Fruit fly (Drosophila melanogaster) whole organism, pupa: ENCODE results near the gene CG2157.

Experiments used
- CG13204 ChIP-seq: fragments of 200-800 bp; sonication (Bioruptor generic); optimal IDR thresholded peaks from 2 replicates; lab custom pipeline; 2018; ENCODE audit warnings: missing biosample characterization, mild to moderate bottlenecking, missing genetic modification characterization, moderate library complexity
- CG15710 ChIP-seq: fragments of 200-800 bp; sonication (Bioruptor generic); optimal IDR thresholded peaks from 2 replicates; lab custom pipeline; 2018; ENCODE audit warnings: missing biosample characterization, mild to moderate bottlenecking, missing genetic modification characterization, moderate library complexity
- CG32121 ChIP-seq: fragments of 200-800 bp; sonication (Bioruptor generic); IDR thresholded peaks from 2 replicates; pipeline ENCODE4 v1.3.6; 2022; ENCODE audit warnings: missing biosample characterization, missing genetic modification characterization
- CG34367 ChIP-seq: fragments of 200-800 bp; sonication (Bioruptor generic); optimal IDR thresholded peaks from 2 replicates; lab custom pipeline; 2018; ENCODE audit warnings: missing biosample characterization, mild to moderate bottlenecking, missing genetic modification characterization
- CG8159 ChIP-seq: fragments of 200-800 bp; sonication (Bioruptor generic); optimal IDR thresholded peaks from 3 replicates; lab custom pipeline; 2018; ENCODE audit warnings: missing biosample characterization, mild to moderate bottlenecking, missing genetic modification characterization, moderate library complexity
- EcR ChIP-seq: fragments of 200-800 bp; sonication (Bioruptor generic); optimal IDR thresholded peaks from 3 replicates; lab custom pipeline; 2019; ENCODE audit warnings: missing biosample characterization, missing genetic modification characterization, mild to moderate bottlenecking, moderate library complexity, missing genetic modification reagents
- fd96Ca ChIP-seq: fragments of 200-800 bp; sonication (Bioruptor generic); IDR thresholded peaks from 3 replicates; pipeline ENCODE4 v1.3.6; 2022; ENCODE audit warnings: missing biosample characterization, missing genetic modification characterization
- gl ChIP-seq: fragments of 200-800 bp; sonication (Bioruptor generic); optimal IDR thresholded peaks from 2 replicates; lab custom pipeline; 2018; ENCODE audit warnings: missing biosample characterization, mild to moderate bottlenecking, missing genetic modification characterization
- rn ChIP-seq: fragments of 200-800 bp; sonication (Bioruptor generic); IDR thresholded peaks from 2 replicates; pipeline ENCODE4 v1.3.6; 2022; ENCODE audit warnings: missing biosample characterization, missing genetic modification characterization

DNA sequence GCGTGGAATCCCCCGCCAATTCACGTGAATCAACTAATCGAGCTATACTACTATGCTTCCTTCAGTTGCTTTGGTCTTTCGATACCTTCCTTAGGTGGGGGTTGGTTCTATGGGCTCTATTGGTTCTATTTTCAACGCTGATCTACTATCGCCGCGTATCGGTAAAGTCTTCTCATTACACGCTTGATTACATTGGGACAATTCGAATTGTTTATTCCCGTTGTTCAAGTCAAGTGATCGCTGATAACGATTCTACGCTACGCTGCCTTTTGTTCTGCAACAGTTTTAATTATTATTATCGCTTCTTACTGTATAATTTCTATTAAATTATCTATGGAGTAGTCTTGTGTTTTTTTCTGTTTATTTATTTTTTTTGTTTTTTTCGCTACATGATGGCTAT is 18.6 kb downstream of the CG2157 start:
- TF ChIP-seq gl, result no peak
- no peak for TF ChIP-seq CG15710 (tag; lab: Kevin White, UChicago)
- TF ChIP-seq CG8159 (tag; lab: Kevin White, UChicago), result no peak
- TF ChIP-seq CG34367 (tag; lab: Kevin White, UChicago), result no peak
- TF ChIP-seq CG13204 (GFP tag; lab: Kevin White, UChicago), result no peak
- no peak for TF ChIP-seq fd96Ca (GFP tag; lab: Robert Waterston, UW)
- no peak for TF ChIP-seq CG32121
- TF ChIP-seq EcR (GFP tag; lab: Kevin White, UChicago), result no peak
- no peak for TF ChIP-seq rn (GFP tag; lab: Robert Waterston, UW)
